Worm (Caenorhabditis elegans) whole organism, L3 larva: ENCODE measurements around the gene clc-7.

Source experiments
- nhr-11 ChIP-seq: fragments of 150-350 bp; optimal IDR thresholded peaks from 2 replicates; lab custom pipeline; 2014; ENCODE audit warnings: missing biosample characterization, missing genetic modification characterization
- nhr-76 ChIP-seq: fragments of 150-350 bp; sonication (generic microtip); optimal IDR thresholded peaks from 5 replicates; lab custom pipeline; 2014; ENCODE audit warnings: missing biosample characterization, missing genetic modification characterization
- pha-4 ChIP-seq: fragments of 150-350 bp; optimal IDR thresholded peaks from 2 replicates; lab custom pipeline; 2014; ENCODE audit warnings: missing biosample characterization, missing genetic modification reagents, missing genetic modification characterization

DNA sequence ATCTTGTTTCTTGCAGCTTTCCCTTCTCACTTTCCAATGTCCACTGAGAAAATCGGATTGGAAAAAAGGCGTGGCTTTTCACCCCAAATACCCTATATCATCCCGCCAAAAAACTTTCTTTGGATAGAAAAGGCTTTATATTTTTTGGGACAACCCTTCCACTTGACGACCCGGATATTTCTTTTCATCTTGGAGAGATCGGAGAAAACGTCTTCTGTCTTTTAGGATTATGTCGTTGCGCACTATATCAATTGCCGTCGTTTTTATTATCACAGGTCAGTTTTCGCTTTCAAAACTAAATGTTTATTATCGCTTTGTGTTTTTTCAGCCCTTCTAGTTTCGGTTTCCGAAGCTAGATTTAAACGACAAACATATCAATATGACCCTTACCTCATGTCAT, 24.0 kb upstream of the clc-7 start, which contains the start of gene Y64H9A.2:
- TF ChIP-seq pha-4 (no peak), nhr-76 (tag; lab: Kevin White, UChicago) (no peak), nhr-11 (tag; lab: Kevin White, UChicago) (no peak)
